Fruit fly (Drosophila melanogaster) whole organism, embryonic: ENCODE results near the gene Ostgamma.

ENCODE experiments used
- CG10267 ChIP-seq: fragments of 200-800 bp; sonication (Bioruptor generic); optimal IDR thresholded peaks from 2 replicates; lab custom pipeline; 2018; ENCODE audit warnings: missing biosample characterization, mild to moderate bottlenecking, missing genetic modification characterization, moderate library complexity
- CG10565 ChIP-seq: fragments of 200-800 bp; sonication (Bioruptor generic); optimal IDR thresholded peaks from 3 replicates; lab custom pipeline; 2016; ENCODE audit warnings: missing biosample characterization, mild to moderate bottlenecking, missing genetic modification characterization
- CG10979 ChIP-seq: fragments of 200-800 bp; sonication (Bioruptor generic); optimal IDR thresholded peaks from 2 replicates; lab custom pipeline; 2018; ENCODE audit warnings: missing biosample characterization, mild to moderate bottlenecking, missing genetic modification characterization, moderate library complexity
- CG11093 ChIP-seq: fragments of 200-800 bp; sonication (Bioruptor generic); IDR thresholded peaks from 3 replicates; pipeline ENCODE4 v1.3.6; 2022; ENCODE audit warnings: missing biosample characterization, missing genetic modification characterization
- CG11456 ChIP-seq: fragments of 200-800 bp; sonication (Bioruptor generic); IDR thresholded peaks from 3 replicates; pipeline ENCODE4 v1.3.6; 2022; ENCODE audit warnings: missing biosample characterization, missing genetic modification characterization
- CG11695 ChIP-seq: fragments of 200-800 bp; sonication (Bioruptor generic); IDR thresholded peaks from 3 replicates; pipeline ENCODE4 v1.3.6; 2022; ENCODE audit warnings: missing biosample characterization, missing genetic modification characterization
- CG12219 ChIP-seq: fragments of 200-800 bp; sonication (Bioruptor generic); optimal IDR thresholded peaks from 3 replicates; lab custom pipeline; 2018; ENCODE audit warnings: missing biosample characterization, mild to moderate bottlenecking, missing genetic modification characterization
- CG12744 ChIP-seq: fragments of 200-800 bp; sonication (Bioruptor generic); optimal IDR thresholded peaks from 2 replicates; lab custom pipeline; 2016; ENCODE audit warnings: missing biosample characterization, missing genetic modification characterization
- CG13296 ChIP-seq: fragments of 200-800 bp; sonication (Bioruptor generic); optimal IDR thresholded peaks from 3 replicates; lab custom pipeline; 2018; ENCODE audit warnings: missing biosample characterization, mild to moderate bottlenecking, missing genetic modification characterization
- CG14667 ChIP-seq: fragments of 200-800 bp; sonication (Bioruptor generic); IDR thresholded peaks from 2 replicates; pipeline ENCODE4 v1.3.6; 2022; ENCODE audit warnings: missing biosample characterization, missing genetic modification characterization
- CG15601 ChIP-seq: fragments of 200-800 bp; sonication (Bioruptor generic); optimal IDR thresholded peaks from 3 replicates; lab custom pipeline; 2019; ENCODE audit warnings: missing biosample characterization, mild to moderate bottlenecking, missing genetic modification characterization, moderate library complexity
- CG16863 ChIP-seq: fragments of 200-800 bp; sonication (Bioruptor generic); optimal IDR thresholded peaks from 3 replicates; lab custom pipeline; 2016; ENCODE audit warnings: missing biosample characterization, missing genetic modification characterization
- CG17361 ChIP-seq: fragments of 200-800 bp; sonication (Bioruptor generic); IDR thresholded peaks from 3 replicates; pipeline ENCODE4 v1.3.6; 2022; ENCODE audit warnings: missing biosample characterization, missing genetic modification characterization
- CG1792 ChIP-seq: fragments of 200-800 bp; sonication (Bioruptor generic); optimal IDR thresholded peaks from 2 replicates; lab custom pipeline; 2016; ENCODE audit warnings: missing biosample characterization, missing genetic modification characterization
- CG18619 ChIP-seq: fragments of 200-800 bp; sonication (Bioruptor generic); optimal IDR thresholded peaks from 3 replicates; lab custom pipeline; 2017; ENCODE audit warnings: missing biosample characterization, mild to moderate bottlenecking, missing genetic modification characterization
- CG18764 ChIP-seq: fragments of 200-800 bp; sonication (Bioruptor generic); optimal IDR thresholded peaks from 3 replicates; lab custom pipeline; 2016; ENCODE audit warnings: missing biosample characterization, missing genetic modification characterization
- CG2120 ChIP-seq: fragments of 200-800 bp; sonication (Bioruptor generic); optimal IDR thresholded peaks from 3 replicates; lab custom pipeline; 2016; ENCODE audit warnings: missing biosample characterization, missing genetic modification characterization
- CG2199 ChIP-seq: fragments of 200-800 bp; sonication (Bioruptor generic); IDR thresholded peaks from 3 replicates; pipeline ENCODE4 v1.3.6; 2022; ENCODE audit warnings: missing biosample characterization, missing genetic modification characterization
- CG2202 ChIP-seq: fragments of 200-800 bp; sonication (Bioruptor generic); optimal IDR thresholded peaks from 2 replicates; lab custom pipeline; 2018; ENCODE audit warnings: missing biosample characterization, mild to moderate bottlenecking, missing genetic modification characterization
- CG3281 ChIP-seq: fragments of 200-800 bp; sonication (Bioruptor generic); optimal IDR thresholded peaks from 3 replicates; lab custom pipeline; 2017; ENCODE audit warnings: missing biosample characterization, mild to moderate bottlenecking, missing genetic modification characterization
- CG43689 ChIP-seq: fragments of 200-800 bp; sonication (Bioruptor generic); IDR thresholded peaks from 2 replicates; pipeline ENCODE4 v1.3.6; 2022; ENCODE audit warnings: missing biosample characterization, missing genetic modification characterization
- CG6654 ChIP-seq: fragments of 200-800 bp; sonication (Bioruptor generic); optimal IDR thresholded peaks from 2 replicates; lab custom pipeline; 2017; ENCODE audit warnings: missing biosample characterization, mild to moderate bottlenecking, missing genetic modification characterization
- CG6765 ChIP-seq: fragments of 200-800 bp; sonication (Bioruptor generic); optimal IDR thresholded peaks from 3 replicates; lab custom pipeline; 2017; ENCODE audit warnings: missing biosample characterization, mild to moderate bottlenecking, missing genetic modification characterization
- CG7963 ChIP-seq: fragments of 200-800 bp; sonication (Bioruptor generic); IDR thresholded peaks from 3 replicates; pipeline ENCODE4 v1.3.6; 2022; ENCODE audit warnings: missing biosample characterization, missing genetic modification characterization; ENCODE audit not compliant: partially characterized antibody
- CG8478 ChIP-seq: fragments of >200 bp; optimal IDR thresholded peaks from 2 replicates; lab custom pipeline; 2018
- CG8765 ChIP-seq: fragments of 200-800 bp; sonication (Bioruptor generic); IDR thresholded peaks from 2 replicates; pipeline ENCODE4 v1.3.6; 2022; ENCODE audit warnings: missing biosample characterization, missing genetic modification characterization
- CTCF ChIP-seq: fragments of 200-800 bp; sonication (Bioruptor generic); optimal IDR thresholded peaks from 2 replicates; lab custom pipeline; 2017; ENCODE audit warnings: missing biosample characterization, mild to moderate bottlenecking, missing genetic modification characterization, moderate library complexity
- Dll ChIP-seq: fragments of 200-800 bp; sonication (Bioruptor generic); IDR thresholded peaks from 4 replicates; pipeline ENCODE4 v1.3.6; 2022; ENCODE audit warnings: missing biosample characterization, missing genetic modification characterization; ENCODE audit not compliant: partially characterized antibody
- Doc2 ChIP-seq: fragments of 200-800 bp; sonication (Bioruptor generic); IDR thresholded peaks from 2 replicates; pipeline ENCODE4 v1.3.6; 2022; ENCODE audit warnings: missing biosample characterization, missing genetic modification characterization
- MESR4 ChIP-seq: fragments of 200-800 bp; sonication (Bioruptor generic); optimal IDR thresholded peaks from 2 replicates; lab custom pipeline; 2018; ENCODE audit warnings: missing biosample characterization, mild to moderate bottlenecking, missing genetic modification characterization, moderate library complexity
- Mrtf ChIP-seq: fragments of 200-800 bp; sonication (Bioruptor generic); IDR thresholded peaks from 3 replicates; pipeline ENCODE4 v1.3.6; 2022; ENCODE audit warnings: missing biosample characterization, missing genetic modification characterization
- Ptx1 ChIP-seq: fragments of 200-800 bp; sonication (Bioruptor generic); IDR thresholded peaks from 2 replicates; pipeline ENCODE4 v1.3.6; 2022; ENCODE audit warnings: missing biosample characterization, missing genetic modification characterization
- Taf1 ChIP-seq: fragments of 200-800 bp; sonication (Bioruptor generic); IDR thresholded peaks from 2 replicates; pipeline ENCODE4 v1.3.6; 2022; ENCODE audit warnings: missing biosample characterization, missing genetic modification characterization
- Xbp1 ChIP-seq: fragments of 200-800 bp; sonication (Bioruptor generic); optimal IDR thresholded peaks from 3 replicates; lab custom pipeline; 2016; ENCODE audit warnings: missing biosample characterization, mild to moderate bottlenecking, missing genetic modification characterization
- ara ChIP-seq: fragments of 200-800 bp; sonication (Bioruptor generic); IDR thresholded peaks from 2 replicates; pipeline ENCODE4 v1.3.6; 2022; ENCODE audit warnings: missing biosample characterization, missing genetic modification characterization
- crc ChIP-seq: fragments of 200-800 bp; sonication (Bioruptor generic); optimal IDR thresholded peaks from 2 replicates; lab custom pipeline; 2016; ENCODE audit warnings: missing biosample characterization, missing genetic modification characterization
- esg ChIP-seq: fragments of 200-800 bp; sonication (Bioruptor generic); conservative IDR thresholded peaks from 2 replicates; pipeline ENCODE4 v1.3.6; 2022; ENCODE audit warnings: missing biosample characterization, missing genetic modification characterization
- ewg ChIP-seq: fragments of 200-800 bp; sonication (Bioruptor generic); optimal IDR thresholded peaks from 3 replicates; lab custom pipeline; 2017; ENCODE audit warnings: mild to moderate bottlenecking, missing biosample characterization, missing genetic modification reagents, missing genetic modification characterization
- hth ChIP-seq: fragments of >200 bp; optimal IDR thresholded peaks from 2 replicates; lab custom pipeline; 2017; ENCODE audit warnings: inconsistent platforms
- insv ChIP-seq, 2 experiments: fragments of 200-800 bp; sonication (Bioruptor generic); optimal IDR thresholded peaks; 3 replicates each; lab custom pipeline; 2016 to 2018; ENCODE audit warnings: missing biosample characterization in 2 of 2, missing genetic modification characterization in 2 of 2
- kah ChIP-seq: fragments of 200-800 bp; sonication (Bioruptor generic); optimal IDR thresholded peaks from 2 replicates; lab custom pipeline; 2018; ENCODE audit warnings: missing biosample characterization, mild to moderate bottlenecking, missing genetic modification characterization
- kay ChIP-seq: fragments of 200-800 bp; sonication (Bioruptor generic); optimal IDR thresholded peaks from 2 replicates; lab custom pipeline; 2016; ENCODE audit warnings: missing biosample characterization, missing genetic modification characterization
- lmd ChIP-seq: fragments of 200-800 bp; sonication (Bioruptor generic); IDR thresholded peaks from 2 replicates; pipeline ENCODE4 v1.3.6; 2022; ENCODE audit warnings: missing biosample characterization, missing genetic modification characterization
- pnt ChIP-seq: fragments of 200-800 bp; sonication (Bioruptor generic); optimal IDR thresholded peaks from 3 replicates; lab custom pipeline; 2016; ENCODE audit warnings: missing biosample characterization, missing genetic modification characterization
- schlank ChIP-seq: fragments of 200-800 bp; sonication (Bioruptor generic); optimal IDR thresholded peaks from 2 replicates; lab custom pipeline; 2018; ENCODE audit warnings: missing biosample characterization, mild to moderate bottlenecking, missing genetic modification characterization
- scrt ChIP-seq: fragments of 200-800 bp; sonication (Bioruptor generic); optimal IDR thresholded peaks from 2 replicates; lab custom pipeline; 2018; ENCODE audit warnings: missing biosample characterization, mild to moderate bottlenecking, missing genetic modification characterization, moderate library complexity
- sens ChIP-seq: fragments of 200-800 bp; sonication (Bioruptor generic); peaks from one replicate; lab custom pipeline; 2016; ENCODE audit warnings: missing biosample characterization, missing genetic modification characterization
- slp2 ChIP-seq: fragments of 200-800 bp; sonication (Bioruptor generic); optimal IDR thresholded peaks from 2 replicates; lab custom pipeline; 2016; ENCODE audit warnings: missing biosample characterization, missing genetic modification characterization
- ssp ChIP-seq: fragments of 200-800 bp; sonication (Bioruptor generic); IDR thresholded peaks from 2 replicates; pipeline ENCODE4 v1.3.6; 2022; ENCODE audit warnings: missing biosample characterization, missing genetic modification characterization
- stwl ChIP-seq: fragments of 200-800 bp; sonication (Bioruptor generic); optimal IDR thresholded peaks from 3 replicates; lab custom pipeline; 2018; ENCODE audit warnings: missing biosample characterization, mild to moderate bottlenecking, missing genetic modification characterization, moderate library complexity
- tin ChIP-seq: fragments of 200-800 bp; sonication (Bioruptor generic); optimal IDR thresholded peaks from 3 replicates; lab custom pipeline; 2016; ENCODE audit warnings: missing biosample characterization, missing genetic modification characterization
- toy ChIP-seq: fragments of 200-800 bp; sonication (Bioruptor generic); IDR thresholded peaks from 2 replicates; pipeline ENCODE4 v1.3.6; 2022; ENCODE audit warnings: missing biosample characterization, missing genetic modification characterization
- usp ChIP-seq: fragments of >200 bp; optimal IDR thresholded peaks from 2 replicates; lab custom pipeline; 2017; ENCODE audit warnings: missing biosample characterization, missing genetic modification characterization
- vfl ChIP-seq: fragments of 200-800 bp; sonication (Bioruptor generic); optimal IDR thresholded peaks from 2 replicates; lab custom pipeline; 2016; ENCODE audit warnings: missing biosample characterization, missing genetic modification characterization

Ostgamma gene

DNA sequence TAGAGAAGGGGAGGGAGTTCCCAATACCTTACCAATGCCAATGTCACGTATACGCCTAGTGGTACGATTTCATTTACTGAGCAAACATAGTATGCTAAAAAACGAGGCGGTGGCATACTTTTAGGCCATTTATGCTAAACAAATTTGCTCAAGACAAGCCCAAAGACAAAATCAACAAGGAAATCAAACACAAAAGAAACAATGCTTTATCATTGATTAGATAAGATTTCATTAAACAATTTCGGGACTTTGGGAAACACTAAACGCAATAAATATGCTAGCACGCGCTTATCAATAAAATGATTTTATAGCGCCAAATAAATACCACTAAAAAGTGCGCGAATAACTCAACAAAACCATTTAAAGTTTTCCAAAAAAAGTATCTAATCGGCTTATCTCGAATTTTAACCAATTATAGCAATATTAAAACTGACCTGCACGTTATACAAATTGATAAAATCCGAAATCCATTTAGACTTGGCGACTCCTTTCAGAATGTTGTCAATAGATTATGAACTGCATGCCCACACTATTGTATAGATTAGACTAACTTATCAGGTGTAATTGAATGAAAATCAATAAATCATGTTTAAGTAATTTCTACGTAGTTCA, 42.7 kb upstream of the Ostgamma start (continued):
- TF ChIP-seq CG2120 = peak; percentile 36
- TF ChIP-seq kay (GFP tag; lab: Kevin White, UChicago) = no peak
- no peak for TF ChIP-seq CG10979 (tag; lab: Kevin White, UChicago)
- TF ChIP-seq toy = no peak
- TF ChIP-seq CG18764 (GFP tag; lab: Kevin White, UChicago) = no peak
- no peak for TF ChIP-seq Xbp1 (GFP tag; lab: Kevin White, UChicago)
- TF ChIP-seq CG6765 (GFP tag; lab: Kevin White, UChicago) = peak; percentile 26
- no peak for TF ChIP-seq insv (GFP tag; optimal IDR thresholded peaks at IDR 0.05; lab: Kevin White, UChicago)
- TF ChIP-seq Mrtf = no peak
- no peak for TF ChIP-seq tin (GFP tag; lab: Kevin White, UChicago)
- TF ChIP-seq stwl (tag; lab: Kevin White, UChicago) = no peak
- no peak for TF ChIP-seq ara (GFP tag; lab: Robert Waterston, UW)
- TF ChIP-seq CG10565 (GFP tag; lab: Kevin White, UChicago) = no peak
- no peak for TF ChIP-seq Dll (GFP tag; lab: Robert Waterston, UW)
- no peak for TF ChIP-seq Doc2 (GFP tag; lab: Robert Waterston, UW)
- TF ChIP-seq CG8478 (lab: Kevin White, UChicago) = no peak
- no peak for TF ChIP-seq esg (GFP tag; lab: Robert Waterston, UW)
- TF ChIP-seq slp2 = no peak
- TF ChIP-seq CG11456 (GFP tag; lab: Robert Waterston, UW) = no peak
- peak; percentile 74 for TF ChIP-seq CG13296
- TF ChIP-seq scrt (GFP tag; lab: Kevin White, UChicago) = peak; percentile 49
- peak; percentile 39 for TF ChIP-seq CG12219
- no peak for TF ChIP-seq CG2202 (tag; lab: Kevin White, UChicago)
- peak; percentile 8 for TF ChIP-seq CG18619 (GFP tag; lab: Kevin White, UChicago)
- peak; percentile 52 for TF ChIP-seq CG12744
- peak; percentile 7; the same call in 1 of the 3 replicates for TF ChIP-seq CG11695
- TF ChIP-seq CG14667 = no peak
- TF ChIP-seq CG6654 (GFP tag; lab: Kevin White, UChicago) = no peak
- TF ChIP-seq CG3281 (GFP tag; lab: Kevin White, UChicago) = peak; percentile 60
- TF ChIP-seq schlank (tag; lab: Kevin White, UChicago) = peak; percentile 36
- TF ChIP-seq CG11093 (GFP tag; lab: Robert Waterston, UW) = no peak
- TF ChIP-seq ewg = no peak
- TF ChIP-seq sens (GFP tag; lab: Kevin White, UChicago) = peak; percentile 55
- TF ChIP-seq CG1792 (GFP tag; lab: Kevin White, UChicago) = no peak
- no peak for TF ChIP-seq CG7963 (GFP tag; lab: Robert Waterston, UW)
- TF ChIP-seq crc = no peak
- TF ChIP-seq hth (lab: Kevin White, UChicago) = no peak
- TF ChIP-seq CG2199 = no peak
- TF ChIP-seq CG17361 (GFP tag; lab: Robert Waterston, UW) = no peak
- TF ChIP-seq usp = no peak
- no peak for TF ChIP-seq CG10267 (tag; lab: Kevin White, UChicago)
- TF ChIP-seq MESR4 (GFP tag; lab: Kevin White, UChicago) = no peak
- no peak for TF ChIP-seq vfl
- TF ChIP-seq kah (GFP tag; lab: Kevin White, UChicago) = no peak
- no peak for TF ChIP-seq lmd
- TF ChIP-seq Ptx1 (GFP tag; lab: Robert Waterston, UW) = no peak
- no peak for TF ChIP-seq CG43689 (GFP tag; lab: Robert Waterston, UW)
- no peak for TF ChIP-seq CG15601 (tag; lab: Kevin White, UChicago)
- no peak for TF ChIP-seq Taf1 (GFP tag; lab: Robert Waterston, UW)
- no peak for TF ChIP-seq CTCF (GFP tag; lab: Kevin White, UChicago)
- TF ChIP-seq CG8765 (GFP tag; lab: Robert Waterston, UW) = no peak
- no peak for TF ChIP-seq ssp
- peak; percentile 10 for TF ChIP-seq CG16863 (GFP tag; lab: Kevin White, UChicago)
- no peak for TF ChIP-seq pnt (GFP tag; lab: Kevin White, UChicago)
